Worm (Caenorhabditis elegans): Measurements from ENCODE around the gene acs-17.

Gene acs-17

DNA sequence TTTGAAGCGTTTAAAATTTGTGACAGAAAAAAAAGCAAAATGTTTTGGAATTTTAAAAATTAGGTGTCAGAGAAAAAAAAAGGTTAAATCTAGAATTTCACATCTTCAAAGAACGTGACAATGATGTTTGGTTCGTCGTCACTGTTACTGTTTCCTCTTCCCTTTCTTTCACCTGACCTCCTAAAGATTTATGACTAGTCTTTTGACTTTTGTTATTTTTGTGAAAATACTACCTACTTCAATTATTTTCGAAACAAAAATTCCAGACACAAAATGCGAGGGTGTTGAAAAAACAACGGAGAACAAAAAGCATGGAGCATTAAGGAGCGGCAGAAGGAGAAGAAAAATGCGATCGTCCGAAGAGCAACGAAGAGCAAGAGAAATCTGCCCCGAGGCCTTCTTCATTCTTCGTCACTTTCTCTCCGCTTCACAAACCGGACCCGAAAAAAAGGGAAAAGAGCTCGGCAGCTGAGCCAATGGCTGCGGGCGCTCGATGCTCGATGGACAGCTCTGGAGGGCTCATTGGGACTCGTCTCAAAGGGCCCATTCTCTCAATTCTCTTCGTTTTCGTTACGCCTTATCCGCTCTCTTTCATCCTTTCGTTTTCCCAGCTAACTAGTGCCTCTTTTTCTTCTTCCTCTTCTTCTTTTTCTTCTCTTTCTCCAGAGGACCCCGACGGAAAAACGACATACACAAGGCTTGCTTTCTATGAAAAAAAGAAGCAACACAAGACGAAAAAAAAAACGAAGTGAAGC, 32.1 kb upstream of the acs-17 start:
- TF ChIP-seq unc-130 (tag; optimal IDR thresholded peaks at IDR 0.05), result no peak
- TF ChIP-seq fkh-10 (GFP tag; optimal IDR thresholded peaks at IDR 0.05), result peak; percentile 63
- peak; percentile 8 for TF ChIP-seq swsn-7 (tag; optimal IDR thresholded peaks at IDR 0.05)
- peak; percentile 34 for TF ChIP-seq isw-1 (GFP tag; IDR thresholded peaks at IDR 0.05)
- TF ChIP-seq unc-62 (GFP tag; optimal IDR thresholded peaks at IDR 0.05), result no peak
- TF ChIP-seq rnt-1 (tag; optimal IDR thresholded peaks at IDR 0.05), result peak; percentile 38
- TF ChIP-seq unc-98 (GFP tag; IDR thresholded peaks at IDR 0.05), result no peak
- TF ChIP-seq efl-1 (optimal IDR thresholded peaks at IDR 0.05), result no peak
- peak in 1 of 2 experiments; percentile 56 for TF ChIP-seq efl-1 (GFP tag; optimal IDR thresholded peaks at IDR 0.05 in 1 of 2)
- TF ChIP-seq zag-1 (tag; optimal IDR thresholded peaks at IDR 0.05), result no peak
- peak in 1 of 3 experiments; percentile 44 for TF ChIP-seq ceh-82 (tag; optimal IDR thresholded peaks at IDR 0.05)
- peak in 1 of 2 experiments; percentile 3 for TF ChIP-seq lin-35 (GFP tag; optimal IDR thresholded peaks at IDR 0.05)
- no peak for TF ChIP-seq blmp-1 (tag; optimal IDR thresholded peaks at IDR 0.05)
- TF ChIP-seq hlh-17 (GFP tag; optimal IDR thresholded peaks at IDR 0.05; ENCODE audit: borderline replicate concordance), result no peak
- TF ChIP-seq snu-23 (GFP tag; optimal IDR thresholded peaks at IDR 0.05), result peak; percentile 30
- TF ChIP-seq xbp-1 (tag; optimal IDR thresholded peaks at IDR 0.05), result peak; percentile 22
- peak; percentile 36 for TF ChIP-seq tbx-2 (tag; optimal IDR thresholded peaks at IDR 0.05)
- no peak for TF ChIP-seq sox-4 (tag; optimal IDR thresholded peaks at IDR 0.05)
- peak; percentile 49 for TF ChIP-seq dsc-1 (tag; optimal IDR thresholded peaks at IDR 0.05)
- peak; percentile 53 for TF ChIP-seq nhr-71 (tag; optimal IDR thresholded peaks at IDR 0.05)
- TF ChIP-seq egl-27 (tag; optimal IDR thresholded peaks at IDR 0.05), result no peak
- TF ChIP-seq lin-14 (GFP tag; optimal IDR thresholded peaks at IDR 0.05), result peak; percentile 83
- no peak for TF ChIP-seq pag-3 (tag; optimal IDR thresholded peaks at IDR 0.05; ENCODE audit: borderline replicate concordance, insufficient read depth)
- TF ChIP-seq elt-2 (tag; optimal IDR thresholded peaks at IDR 0.05), result no peak
- TF ChIP-seq aly-2 (tag; optimal IDR thresholded peaks at IDR 0.05), result no peak
- TF ChIP-seq sup-37 (GFP tag; optimal IDR thresholded peaks at IDR 0.05), result no peak
- TF ChIP-seq elt-3 (tag; optimal IDR thresholded peaks at IDR 0.05), result no peak
- no peak for TF ChIP-seq ces-1 (GFP tag; optimal IDR thresholded peaks at IDR 0.05)
- TF ChIP-seq egl-13 (tag; optimal IDR thresholded peaks at IDR 0.05), result peak; percentile 34
- TF ChIP-seq ceh-63 (GFP tag; optimal IDR thresholded peaks at IDR 0.05), result no peak
- TF ChIP-seq C16A3.4 (tag; optimal IDR thresholded peaks at IDR 0.05), result no peak
- TF ChIP-seq unc-86 (tag; optimal IDR thresholded peaks at IDR 0.05), result peak; percentile 21
- peak; percentile 5 to 43 for TF ChIP-seq lsy-2 (tag; optimal IDR thresholded peaks at IDR 0.05)
- TF ChIP-seq tlp-1 (tag; optimal IDR thresholded peaks at IDR 0.05), result no peak
- no peak for TF ChIP-seq pax-3 (tag; optimal IDR thresholded peaks at IDR 0.05)
- no peak for TF ChIP-seq aha-1 (tag; optimal IDR thresholded peaks at IDR 0.05)
- peak; percentile 57 for TF ChIP-seq nhr-47 (tag; optimal IDR thresholded peaks at IDR 0.05)
- peak; percentile 74 for TF ChIP-seq nhr-85 (tag)

DNA sequence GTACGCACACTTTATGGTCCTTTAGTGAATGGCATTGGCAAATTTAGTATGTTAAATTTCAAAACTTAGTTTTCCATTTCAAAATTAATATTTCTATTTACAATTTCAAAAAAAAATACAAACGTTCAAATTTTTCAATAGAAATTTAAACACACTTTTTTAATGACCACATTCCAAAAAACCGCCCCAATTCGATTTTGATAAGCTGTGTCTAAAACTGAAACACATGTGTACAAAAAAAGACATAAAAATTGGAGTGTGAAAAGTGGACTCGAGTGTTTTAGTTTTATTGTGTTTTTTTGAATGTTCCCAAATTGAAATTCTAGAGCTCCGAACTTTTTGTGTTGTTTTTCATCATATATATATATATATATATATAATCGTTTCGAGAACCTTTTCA, 31.4 kb upstream of the acs-17 start:
- TF ChIP-seq efl-1 (optimal IDR thresholded peaks at IDR 0.05) (no peak), efl-1 (GFP tag; optimal IDR thresholded peaks at IDR 0.05 in 1 of 2) (peak in 1 of 2 experiments; percentile 74), rnt-1 (tag; optimal IDR thresholded peaks at IDR 0.05) (no peak), blmp-1 (tag; optimal IDR thresholded peaks at IDR 0.05) (no peak)

DNA sequence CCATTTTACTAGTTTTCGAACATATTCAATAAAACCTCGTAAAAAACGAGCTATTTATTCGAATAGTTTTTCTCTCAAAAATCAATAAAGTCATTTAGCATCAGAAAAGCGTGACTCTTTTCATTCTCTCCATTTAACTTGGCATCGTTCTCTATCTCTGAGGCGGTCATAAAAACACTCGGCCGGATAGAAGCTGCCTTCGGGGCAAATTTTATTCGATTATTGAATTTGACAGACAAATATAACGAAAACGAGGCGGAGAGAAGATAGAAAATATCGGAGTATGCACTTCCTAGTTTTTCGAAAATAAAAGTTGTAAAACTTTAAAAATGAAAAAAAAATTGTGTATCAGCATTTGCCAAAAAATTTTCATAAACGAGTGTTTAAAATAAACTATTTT, 30.9 kb upstream of the acs-17 start:
- TF ChIP-seq lin-14 (GFP tag; optimal IDR thresholded peaks at IDR 0.05) (peak; percentile 58), nhr-11 (tag; optimal IDR thresholded peaks at IDR 0.05) (no peak)

Measured in whole organism, L1 larva.